Fruit fly (Drosophila melanogaster): ENCODE data around the gene Tti1.

Tti1 gene

dm6 chr3R:9754487-9754886 lies at the start of gene Tti1:
Tti1 (minus strand) TSS chr3R:9754686.
- TF ChIP-seq CG7045 (GFP tag; optimal IDR thresholded peaks at IDR 0.05), result no peak
- no peak for TF ChIP-seq cic (GFP tag; optimal IDR thresholded peaks at IDR 0.05)
- TF ChIP-seq CG12768 (GFP tag; optimal IDR thresholded peaks at IDR 0.05), result no peak
- TF ChIP-seq CG7101 (tag; optimal IDR thresholded peaks at IDR 0.05), result no peak
- no peak for TF ChIP-seq CG5204 (GFP tag; optimal IDR thresholded peaks at IDR 0.05)
- TF ChIP-seq toe (GFP tag; optimal IDR thresholded peaks at IDR 0.05), result no peak
- TF ChIP-seq ovo (GFP tag; optimal IDR thresholded peaks at IDR 0.05), result no peak
- no peak for TF ChIP-seq pad (GFP tag; optimal IDR thresholded peaks at IDR 0.05)
- no peak for TF ChIP-seq kay (GFP tag; ENCODE audit: borderline replicate concordance)

dm6 chr3R:9800644-9801330 lies 46.3 kb upstream of the Tti1 start, which contains the start of the genes CG9467 and CG8526:
CG9467 (minus strand) TSS chr3R:9801026.
CG8526 (plus strand) TSS chr3R:9801280.
- TF ChIP-seq CG14711 (tag; optimal IDR thresholded peaks at IDR 0.05) (peak; percentile 66), CG12768 (GFP tag; optimal IDR thresholded peaks at IDR 0.05) (peak; percentile 60), CG33017 (tag; optimal IDR thresholded peaks at IDR 0.05) (no peak), kay (GFP tag; ENCODE audit: borderline replicate concordance) (no peak), bab1 (GFP tag; optimal IDR thresholded peaks at IDR 0.05) (peak; percentile 59), pad (GFP tag; optimal IDR thresholded peaks at IDR 0.05) (peak; percentile 65), cnc (optimal IDR thresholded peaks at IDR 0.05) (no peak), Clk (GFP tag; optimal IDR thresholded peaks at IDR 0.05) (peak; percentile 37), CG11617 (GFP tag; optimal IDR thresholded peaks at IDR 0.05) (peak; percentile 73), toe (GFP tag; optimal IDR thresholded peaks at IDR 0.05) (peak; percentile 82), CG1620 (GFP tag; optimal IDR thresholded peaks at IDR 0.05) (peak; percentile 63), ovo (GFP tag; optimal IDR thresholded peaks at IDR 0.05) (peak; percentile 85), CG5204 (GFP tag; optimal IDR thresholded peaks at IDR 0.05) (no peak), tj (GFP tag; optimal IDR thresholded peaks at IDR 0.05) (peak; percentile 61), CG7045 (GFP tag; optimal IDR thresholded peaks at IDR 0.05) (peak; percentile 64), Crg-1 (GFP tag; optimal IDR thresholded peaks at IDR 0.05) (peak; percentile 66), Hr96 (GFP tag; optimal IDR thresholded peaks at IDR 0.05) (no peak), CG7101 (tag; optimal IDR thresholded peaks at IDR 0.05) (peak; percentile 68), Mnt (GFP tag; optimal IDR thresholded peaks at IDR 0.05) (peak; percentile 63), cic (GFP tag; optimal IDR thresholded peaks at IDR 0.05) (no peak)

DNA sequence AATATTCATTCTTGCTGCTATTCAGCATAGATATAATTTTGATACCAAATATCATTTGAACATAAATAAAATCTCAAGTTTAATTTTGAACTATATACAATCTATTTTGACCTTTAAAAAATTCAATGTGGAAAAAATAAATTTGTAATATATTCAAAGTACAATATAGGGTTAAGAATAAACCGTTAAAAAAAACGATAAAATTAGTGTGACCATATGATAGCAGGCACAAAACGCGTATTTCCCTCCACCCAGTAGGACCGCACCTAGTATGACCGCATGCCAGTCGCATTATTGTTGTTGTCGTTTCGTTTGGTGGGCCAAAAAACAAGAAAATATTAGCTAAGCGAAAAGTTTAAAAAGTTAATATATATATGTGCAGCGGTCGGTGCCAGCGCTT lies 38.5 kb upstream of the Tti1 start, which contains the start of gene CG8516:
CG8516 (plus strand) TSS at position 278 of the 400 bp plus-strand sequence.
- TF ChIP-seq pad (GFP tag; optimal IDR thresholded peaks at IDR 0.05), result no peak
- peak; percentile 25 for TF ChIP-seq Mnt (GFP tag; optimal IDR thresholded peaks at IDR 0.05)
- TF ChIP-seq CG12768 (GFP tag; optimal IDR thresholded peaks at IDR 0.05), result no peak
- no peak for TF ChIP-seq Crg-1 (GFP tag; optimal IDR thresholded peaks at IDR 0.05)
- no peak for TF ChIP-seq Clk (GFP tag; optimal IDR thresholded peaks at IDR 0.05)
- TF ChIP-seq cnc (optimal IDR thresholded peaks at IDR 0.05), result no peak
- peak; percentile 45 for TF ChIP-seq CG14711 (tag; optimal IDR thresholded peaks at IDR 0.05)
- TF ChIP-seq tj (GFP tag; optimal IDR thresholded peaks at IDR 0.05), result peak; percentile 29
- no peak for TF ChIP-seq CG1620 (GFP tag; optimal IDR thresholded peaks at IDR 0.05)
- TF ChIP-seq bab1 (GFP tag; optimal IDR thresholded peaks at IDR 0.05), result peak; percentile 4
- TF ChIP-seq CG7045 (GFP tag; optimal IDR thresholded peaks at IDR 0.05), result no peak
- TF ChIP-seq Hr96 (GFP tag; optimal IDR thresholded peaks at IDR 0.05), result no peak
- TF ChIP-seq ovo (GFP tag; optimal IDR thresholded peaks at IDR 0.05), result no peak
- no peak for TF ChIP-seq toe (GFP tag; optimal IDR thresholded peaks at IDR 0.05)
- peak; percentile 26 for TF ChIP-seq CG11617 (GFP tag; optimal IDR thresholded peaks at IDR 0.05)
- no peak for TF ChIP-seq kay (GFP tag; ENCODE audit: borderline replicate concordance)
- peak; percentile 37 for TF ChIP-seq CG7101 (tag; optimal IDR thresholded peaks at IDR 0.05)
- TF ChIP-seq cic (GFP tag; optimal IDR thresholded peaks at IDR 0.05), result no peak
- no peak for TF ChIP-seq CG5204 (GFP tag; optimal IDR thresholded peaks at IDR 0.05)
- TF ChIP-seq CG33017 (tag; optimal IDR thresholded peaks at IDR 0.05), result peak; percentile 28

dm6 chr3R:9791177-9791806 lies 36.8 kb upstream of the Tti1 start, which contains the start of the genes CG12945 and CG8507:
CG12945 (minus strand) TSS chr3R:9791221.
CG8507 (plus strand) TSS chr3R:9791483.
- TF ChIP-seq Hr96 (GFP tag; optimal IDR thresholded peaks at IDR 0.05) (no peak), CG5204 (GFP tag; optimal IDR thresholded peaks at IDR 0.05) (no peak), CG7101 (tag; optimal IDR thresholded peaks at IDR 0.05) (peak; percentile 65), bab1 (GFP tag; optimal IDR thresholded peaks at IDR 0.05) (peak; percentile 79), CG1620 (GFP tag; optimal IDR thresholded peaks at IDR 0.05) (peak; percentile 72), CG12768 (GFP tag; optimal IDR thresholded peaks at IDR 0.05) (peak; percentile 52), CG11617 (GFP tag; optimal IDR thresholded peaks at IDR 0.05) (peak; percentile 56), cic (GFP tag; optimal IDR thresholded peaks at IDR 0.05) (peak; percentile 44), CG14711 (tag; optimal IDR thresholded peaks at IDR 0.05) (peak; percentile 50), kay (GFP tag; ENCODE audit: borderline replicate concordance) (no peak), Clk (GFP tag; optimal IDR thresholded peaks at IDR 0.05) (no peak), Crg-1 (GFP tag; optimal IDR thresholded peaks at IDR 0.05) (peak; percentile 74), tj (GFP tag; optimal IDR thresholded peaks at IDR 0.05) (peak; percentile 97), CG7045 (GFP tag; optimal IDR thresholded peaks at IDR 0.05) (no peak), pad (GFP tag; optimal IDR thresholded peaks at IDR 0.05) (peak; percentile 55), cnc (optimal IDR thresholded peaks at IDR 0.05) (no peak), toe (GFP tag; optimal IDR thresholded peaks at IDR 0.05) (no peak), Mnt (GFP tag; optimal IDR thresholded peaks at IDR 0.05) (peak; percentile 41), ovo (GFP tag; optimal IDR thresholded peaks at IDR 0.05) (peak; percentile 72), CG33017 (tag; optimal IDR thresholded peaks at IDR 0.05) (peak; percentile 53)
